Worm (Caenorhabditis elegans) whole organism, early embryonic: ENCODE results near the gene repo-1.

Experiments
- B0310.2 ChIP-seq: sonication (generic microtip); optimal IDR thresholded peaks from 2 replicates; lab custom pipeline; 2016; ENCODE audit warnings: mild to moderate bottlenecking, missing genetic modification characterization, missing compliant biosample characterization
- F13C5.2 ChIP-seq: sonication (generic microtip); optimal IDR thresholded peaks from 2 replicates; lab custom pipeline; 2017; ENCODE audit warnings: mild to moderate bottlenecking, missing genetic modification characterization, inconsistent platforms, missing compliant biosample characterization
- aly-1 ChIP-seq: sonication (generic microtip); optimal IDR thresholded peaks from 2 replicates; lab custom pipeline; 2016; ENCODE audit warnings: missing genetic modification characterization, missing compliant biosample characterization
- ama-1 ChIP-seq: fragments of 150-350 bp; optimal IDR thresholded peaks from 2 replicates; lab custom pipeline; 2014
- ceh-13 ChIP-seq: fragments of 200-800 bp; sonication (Bioruptor generic); optimal IDR thresholded peaks from 2 replicates; lab custom pipeline; 2018; ENCODE audit warnings: mild to moderate bottlenecking, missing genetic modification characterization, missing compliant biosample characterization
- ceh-36 ChIP-seq: sonication (generic microtip); optimal IDR thresholded peaks from 2 replicates; lab custom pipeline; 2016; ENCODE audit warnings: missing genetic modification characterization, inconsistent platforms, missing compliant biosample characterization
- ets-7 ChIP-seq: sonication (generic microtip); optimal IDR thresholded peaks from 2 replicates; lab custom pipeline; 2016; ENCODE audit warnings: missing genotype, missing genetic modification characterization, missing compliant biosample characterization
- flt-1 ChIP-seq: fragments of 200-800 bp; sonication (Bioruptor generic); IDR thresholded peaks from 2 replicates; pipeline ENCODE4 v1.3.6; 2022; ENCODE audit warnings: missing genetic modification characterization, missing compliant biosample characterization
- hmbx-1 ChIP-seq: sonication (generic microtip); optimal IDR thresholded peaks from 2 replicates; lab custom pipeline; 2016; ENCODE audit warnings: mild to moderate bottlenecking, missing genetic modification characterization, missing compliant biosample characterization
- hmg-4 ChIP-seq: fragments of 200-800 bp; sonication (Bioruptor generic); optimal IDR thresholded peaks from 2 replicates; lab custom pipeline; 2018; ENCODE audit warnings: mild to moderate bottlenecking, missing genetic modification characterization, missing compliant biosample characterization
- hnd-1 ChIP-seq: sonication (generic microtip); optimal IDR thresholded peaks from 2 replicates; lab custom pipeline; 2016; ENCODE audit warnings: missing genetic modification characterization, missing compliant biosample characterization
- pes-1 ChIP-seq: fragments of 200-800 bp; sonication (Bioruptor generic); IDR thresholded peaks from 2 replicates; pipeline ENCODE4 v1.3.6; 2022; ENCODE audit warnings: missing genetic modification reagents, missing genetic modification characterization, missing compliant biosample characterization
- scrt-1 ChIP-seq: fragments of 200-800 bp; sonication (Bioruptor generic); IDR thresholded peaks from 2 replicates; pipeline ENCODE4 v1.3.6; 2022; ENCODE audit warnings: missing genetic modification characterization, missing compliant biosample characterization
- sea-1 ChIP-seq: fragments of 200-800 bp; sonication (Bioruptor generic); conservative IDR thresholded peaks from 2 replicates; pipeline ENCODE4 v1.3.6; 2022; ENCODE audit warnings: missing genetic modification characterization, missing compliant biosample characterization
- tbx-11 ChIP-seq: fragments of 200-800 bp; sonication (Bioruptor generic); IDR thresholded peaks from 2 replicates; pipeline ENCODE4 v1.3.6; 2022; ENCODE audit warnings: missing genetic modification characterization, missing compliant biosample characterization
- tbx-37 ChIP-seq: fragments of 200-800 bp; sonication (Bioruptor generic); conservative IDR thresholded peaks from 2 replicates; pipeline ENCODE4 v1.3.6; 2022; ENCODE audit warnings: missing genetic modification reagents, missing genetic modification characterization, missing compliant biosample characterization
- tra-4 ChIP-seq: sonication (generic microtip); optimal IDR thresholded peaks from 2 replicates; lab custom pipeline; 2017; ENCODE audit warnings: missing genetic modification characterization, missing compliant biosample characterization

Gene repo-1

DNA sequence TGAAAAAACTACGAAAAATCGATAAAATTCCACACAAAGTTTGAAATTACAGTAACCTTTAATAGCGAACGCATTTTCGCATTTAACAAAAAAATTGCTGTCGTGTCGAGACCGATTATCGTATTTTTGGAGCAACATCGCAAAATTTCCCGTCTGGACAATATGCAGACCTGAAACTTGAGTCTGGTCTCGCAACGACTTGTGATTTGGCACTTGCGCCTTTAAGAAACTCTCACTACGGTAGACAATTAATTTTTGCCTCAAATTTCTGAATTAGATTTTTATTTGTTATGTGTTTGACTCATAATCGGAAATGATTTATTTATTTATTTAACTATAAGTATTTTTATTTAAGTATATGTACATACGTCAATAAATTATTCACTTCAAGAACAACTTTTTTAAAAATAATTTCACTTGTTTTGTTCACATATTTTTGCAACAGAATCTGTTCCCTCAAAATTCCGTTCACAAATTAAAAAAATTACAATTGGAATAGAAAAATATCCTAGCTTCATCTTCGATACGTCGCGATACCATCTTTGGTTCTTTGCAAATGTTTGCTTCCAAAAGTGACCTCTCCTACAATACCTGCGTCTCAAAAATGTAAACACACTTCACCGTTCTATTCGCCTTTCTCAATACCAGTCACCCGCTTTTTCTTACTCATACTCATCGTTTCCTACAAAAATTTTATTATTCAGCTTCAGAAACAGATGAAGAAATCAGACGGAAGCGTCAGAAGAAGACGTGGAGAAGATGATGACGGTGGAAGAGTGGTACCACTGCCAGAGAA is 36.5 kb upstream of the repo-1 start, which contains the start of gene T12G3.4:
Gene T12G3.4 (plus strand): TSS at position 705 of the 796 bp plus-strand sequence.
- no peak for TF ChIP-seq sea-1 (GFP tag; lab: Robert Waterston, UW)
- no peak for TF ChIP-seq hmg-4 (GFP tag; lab: Kevin White, UChicago)
- no peak for TF ChIP-seq ama-1 (lab: Kevin White, UChicago)
- TF ChIP-seq ets-7 (tag; lab: Kevin White, UChicago), result no peak
- TF ChIP-seq aly-1, result no peak
- no peak for TF ChIP-seq B0310.2 (tag; lab: Kevin White, UChicago)
- TF ChIP-seq flt-1, result no peak
- no peak for TF ChIP-seq hmbx-1
- TF ChIP-seq ceh-36 (tag; lab: Kevin White, UChicago), result no peak
- no peak for TF ChIP-seq tbx-37 (GFP tag; lab: Robert Waterston, UW)
- no peak for TF ChIP-seq ceh-13 (GFP tag; lab: Kevin White, UChicago)
- no peak for TF ChIP-seq tbx-11 (GFP tag; lab: Robert Waterston, UW)
- TF ChIP-seq hnd-1 (tag; lab: Kevin White, UChicago), result no peak
- TF ChIP-seq tra-4 (tag; lab: Kevin White, UChicago), result no peak
- no peak for TF ChIP-seq F13C5.2 (tag; lab: Kevin White, UChicago)

ce11 chrIV:12051049-12051792 is 33.1 kb upstream of the repo-1 start, which contains the start of the genes bre-5 and spt-5:
TSS of gene bre-5 (minus strand) at chrIV:12051215.
TSS of gene spt-5 (plus strand) at chrIV:12051491.
- no peak for TF ChIP-seq flt-1
- TF ChIP-seq F13C5.2 (tag; lab: Kevin White, UChicago), result no peak
- TF ChIP-seq tbx-11 (GFP tag; lab: Robert Waterston, UW), result no peak
- TF ChIP-seq ceh-13 (GFP tag; lab: Kevin White, UChicago), result no peak
- no peak for TF ChIP-seq B0310.2 (tag; lab: Kevin White, UChicago)
- TF ChIP-seq ets-7 (tag; lab: Kevin White, UChicago), result no peak
- no peak for TF ChIP-seq tbx-37 (GFP tag; lab: Robert Waterston, UW)
- no peak for TF ChIP-seq hmbx-1
- no peak for TF ChIP-seq pes-1 (GFP tag; lab: Robert Waterston, UW)

DNA sequence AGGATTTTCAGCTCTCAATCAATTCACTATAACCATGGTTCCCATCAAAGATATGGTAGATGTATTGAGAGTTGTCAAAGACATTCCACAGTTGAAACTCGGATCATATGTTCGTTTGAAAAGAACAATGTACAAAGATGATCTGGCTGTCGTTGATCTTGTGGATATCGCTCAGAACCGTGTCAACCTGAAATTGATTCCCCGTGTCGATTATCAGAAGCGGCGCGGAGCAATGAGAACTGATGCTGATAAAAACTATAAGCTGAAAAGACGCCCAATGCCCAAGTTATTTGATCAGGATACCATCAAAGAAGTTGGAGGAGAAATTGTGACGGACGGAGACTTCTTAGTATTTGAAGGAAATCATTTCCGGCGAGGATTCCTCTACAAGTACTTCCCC is 31.8 kb upstream of the repo-1 start:
- TF ChIP-seq ceh-36 (tag; lab: Kevin White, UChicago), result no peak
- no peak for TF ChIP-seq sea-1 (GFP tag; lab: Robert Waterston, UW)
- no peak for TF ChIP-seq ceh-13 (GFP tag; lab: Kevin White, UChicago)
- TF ChIP-seq aly-1, result no peak
- no peak for TF ChIP-seq ama-1 (lab: Kevin White, UChicago)
- no peak for TF ChIP-seq F13C5.2 (tag; lab: Kevin White, UChicago)
- no peak for TF ChIP-seq flt-1
- no peak for TF ChIP-seq tra-4 (tag; lab: Kevin White, UChicago)
- no peak for TF ChIP-seq scrt-1 (GFP tag; lab: Robert Waterston, UW)
- TF ChIP-seq tbx-37 (GFP tag; lab: Robert Waterston, UW), result no peak
- TF ChIP-seq tbx-11 (GFP tag; lab: Robert Waterston, UW), result no peak

DNA sequence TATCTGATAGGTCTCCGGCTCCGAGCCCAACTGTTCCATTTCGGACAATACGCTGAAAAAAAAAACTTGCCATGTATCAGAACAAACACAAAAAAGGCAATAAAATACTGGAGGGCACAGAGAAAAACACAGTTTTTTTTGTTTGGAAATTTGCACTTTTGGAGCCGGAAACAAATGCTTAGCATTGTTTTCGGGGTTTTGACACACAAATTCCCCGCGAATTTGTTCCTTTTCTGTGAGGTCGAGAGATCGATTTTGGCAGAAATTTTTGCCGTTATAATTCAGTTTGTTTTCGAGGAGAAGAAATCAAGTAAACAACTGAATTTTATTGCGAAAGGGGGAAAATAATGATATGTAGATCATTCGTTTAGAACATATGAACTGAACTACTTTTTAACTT is 27.7 kb upstream of the repo-1 start, which contains the start of gene K08E4.2:
Gene K08E4.2 (minus strand): TSS at position 54 of the 400 bp plus-strand sequence.
- TF ChIP-seq tbx-37 (GFP tag; lab: Robert Waterston, UW) (no peak), aly-1 (no peak), tra-4 (tag; lab: Kevin White, UChicago) (no peak), ceh-36 (tag; lab: Kevin White, UChicago) (no peak), B0310.2 (tag; lab: Kevin White, UChicago) (no peak), hmg-4 (GFP tag; lab: Kevin White, UChicago) (no peak), F13C5.2 (tag; lab: Kevin White, UChicago) (no peak), tbx-11 (GFP tag; lab: Robert Waterston, UW) (no peak), ets-7 (tag; lab: Kevin White, UChicago) (no peak), scrt-1 (GFP tag; lab: Robert Waterston, UW) (no peak), ama-1 (lab: Kevin White, UChicago) (no peak), hmbx-1 (no peak), pes-1 (GFP tag; lab: Robert Waterston, UW) (no peak), flt-1 (no peak)

DNA sequence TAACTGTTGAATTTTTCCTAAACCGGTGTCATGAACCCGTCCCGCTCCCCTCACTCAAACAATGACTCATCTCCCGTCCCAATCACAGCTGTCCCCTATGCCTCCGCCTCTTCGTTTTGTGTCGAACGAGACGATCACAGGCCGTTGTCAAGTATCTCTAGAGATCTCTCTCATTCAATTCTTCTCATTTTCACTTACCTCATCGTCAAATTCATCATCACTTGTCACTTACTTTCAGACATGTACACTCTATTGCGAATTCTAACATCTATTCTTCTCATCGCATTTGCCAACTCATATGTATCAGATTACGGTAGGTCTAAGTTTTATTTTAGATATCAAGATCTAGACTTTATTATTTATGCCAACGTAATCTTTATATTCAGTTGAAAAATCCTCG is 26.8 kb upstream of the repo-1 start, which contains the start of gene K08E4.3:
Gene K08E4.3 (plus strand): TSS at position 235 of the 400 bp plus-strand sequence.
- no peak for TF ChIP-seq ets-7 (tag; lab: Kevin White, UChicago)
- no peak for TF ChIP-seq flt-1
- TF ChIP-seq F13C5.2 (tag; lab: Kevin White, UChicago), result no peak
- no peak for TF ChIP-seq scrt-1 (GFP tag; lab: Robert Waterston, UW)
- no peak for TF ChIP-seq hnd-1 (tag; lab: Kevin White, UChicago)
- TF ChIP-seq ama-1 (lab: Kevin White, UChicago), result no peak
- TF ChIP-seq tbx-11 (GFP tag; lab: Robert Waterston, UW), result no peak
- TF ChIP-seq tra-4 (tag; lab: Kevin White, UChicago), result no peak
- no peak for TF ChIP-seq ceh-13 (GFP tag; lab: Kevin White, UChicago)
- no peak for TF ChIP-seq ceh-36 (tag; lab: Kevin White, UChicago)

DNA sequence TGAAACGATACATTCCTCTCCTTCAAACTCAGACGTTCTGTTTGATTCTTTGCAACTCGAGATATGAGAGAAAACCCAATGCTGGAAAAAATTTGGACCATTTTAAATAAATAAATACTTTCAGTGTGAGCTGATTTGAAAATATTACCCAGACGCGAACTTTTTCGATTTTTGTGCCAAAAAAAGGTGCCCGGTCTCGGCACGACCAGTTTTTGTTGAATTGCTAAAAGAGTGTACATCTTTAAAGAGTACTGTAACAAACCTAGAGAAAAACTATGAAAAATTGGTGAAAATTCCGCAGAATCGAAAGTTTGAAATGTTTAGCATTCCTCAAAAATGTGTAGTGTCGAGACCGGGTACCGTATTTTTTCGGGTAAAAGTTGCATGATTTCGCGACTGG is 23.0 kb upstream of the repo-1 start, which contains the start of gene K08E4.8:
Gene K08E4.8 (minus strand): TSS at position 101 of the 400 bp plus-strand sequence.
- no peak for TF ChIP-seq B0310.2 (tag; lab: Kevin White, UChicago)
- TF ChIP-seq hnd-1 (tag; lab: Kevin White, UChicago), result no peak
- no peak for TF ChIP-seq ets-7 (tag; lab: Kevin White, UChicago)
- no peak for TF ChIP-seq tbx-37 (GFP tag; lab: Robert Waterston, UW)
- no peak for TF ChIP-seq tra-4 (tag; lab: Kevin White, UChicago)
- TF ChIP-seq tbx-11 (GFP tag; lab: Robert Waterston, UW), result no peak
- no peak for TF ChIP-seq aly-1
- no peak for TF ChIP-seq scrt-1 (GFP tag; lab: Robert Waterston, UW)
- TF ChIP-seq hmbx-1, result no peak
- no peak for TF ChIP-seq F13C5.2 (tag; lab: Kevin White, UChicago)
- no peak for TF ChIP-seq ceh-13 (GFP tag; lab: Kevin White, UChicago)
- no peak for TF ChIP-seq flt-1
- TF ChIP-seq sea-1 (GFP tag; lab: Robert Waterston, UW), result no peak
- no peak for TF ChIP-seq hmg-4 (GFP tag; lab: Kevin White, UChicago)
- no peak for TF ChIP-seq ama-1 (lab: Kevin White, UChicago)
- TF ChIP-seq pes-1 (GFP tag; lab: Robert Waterston, UW), result no peak
- TF ChIP-seq ceh-36 (tag; lab: Kevin White, UChicago), result no peak
